Fruit fly (Drosophila melanogaster): ENCODE results near the gene mthl6.

- TF ChIP-seq CG10669 (GFP tag; optimal IDR thresholded peaks at IDR 0.05) (no peak), CG4318 (GFP tag; optimal IDR thresholded peaks at IDR 0.05) (no peak), Eip93F (GFP tag; optimal IDR thresholded peaks at IDR 0.05) (no peak), CG6854 (GFP tag; optimal IDR thresholded peaks at IDR 0.05) (no peak), Met (GFP tag; optimal IDR thresholded peaks at IDR 0.05) (no peak), OdsH (GFP tag; optimal IDR thresholded peaks at IDR 0.05) (no peak), spab (GFP tag; optimal IDR thresholded peaks at IDR 0.05) (no peak), CG11294 (GFP tag; IDR thresholded peaks at IDR 0.05) (no peak), CG8119 (GFP tag; IDR thresholded peaks at IDR 0.05) (no peak), fkh (GFP tag; optimal IDR thresholded peaks at IDR 0.05) (no peak), fd85E (GFP tag; optimal IDR thresholded peaks at IDR 0.05) (no peak)
Observed at dm6 chr3L:7527661-7528379, 42.1 kb downstream of the mthl6 start.

Data from whole organism, prepupa.